Fruit fly (Drosophila melanogaster): Measurements from ENCODE around the gene jigr1.
A peak's percentile ranks its signal among the peaks of the same experiment; 100 is the strongest.

Gene jigr1

DNA sequence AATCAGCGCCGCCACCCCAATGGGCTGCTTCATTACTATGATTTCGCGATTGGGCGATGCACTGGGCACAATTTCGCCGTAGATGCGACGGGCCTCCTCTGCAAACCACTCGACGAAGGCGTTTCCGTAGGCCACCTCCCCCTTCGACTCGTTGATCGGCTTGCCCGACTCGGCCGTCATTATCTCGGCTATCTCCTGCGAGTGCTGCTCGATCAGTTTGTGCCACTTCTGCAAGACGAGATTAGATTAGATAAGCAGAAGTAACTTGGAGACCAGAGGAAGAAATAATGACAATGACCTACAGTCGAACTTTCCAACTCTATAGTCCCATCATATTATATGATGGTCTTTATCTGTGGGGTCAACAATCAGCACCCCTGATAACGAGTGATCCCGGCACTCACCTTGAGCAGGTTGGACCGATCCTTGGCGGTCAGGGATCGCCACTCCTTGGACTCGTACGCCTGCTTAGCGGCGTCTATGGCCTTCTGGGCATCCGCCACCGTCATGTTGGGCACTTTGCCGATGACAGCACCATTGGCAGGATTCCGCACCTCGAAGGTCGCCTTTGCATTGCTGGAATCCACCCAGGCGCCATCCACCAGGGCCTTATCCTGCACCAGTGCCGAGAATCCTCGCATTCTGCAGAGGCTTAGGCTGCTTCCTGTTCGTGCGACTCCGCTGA lies 11.6 kb upstream of the jigr1 start:
- TF ChIP-seq Dll (optimal IDR thresholded peaks at IDR 0.05) (no peak), EcR (GFP tag; optimal IDR thresholded peaks at IDR 0.05) (no peak)

DNA sequence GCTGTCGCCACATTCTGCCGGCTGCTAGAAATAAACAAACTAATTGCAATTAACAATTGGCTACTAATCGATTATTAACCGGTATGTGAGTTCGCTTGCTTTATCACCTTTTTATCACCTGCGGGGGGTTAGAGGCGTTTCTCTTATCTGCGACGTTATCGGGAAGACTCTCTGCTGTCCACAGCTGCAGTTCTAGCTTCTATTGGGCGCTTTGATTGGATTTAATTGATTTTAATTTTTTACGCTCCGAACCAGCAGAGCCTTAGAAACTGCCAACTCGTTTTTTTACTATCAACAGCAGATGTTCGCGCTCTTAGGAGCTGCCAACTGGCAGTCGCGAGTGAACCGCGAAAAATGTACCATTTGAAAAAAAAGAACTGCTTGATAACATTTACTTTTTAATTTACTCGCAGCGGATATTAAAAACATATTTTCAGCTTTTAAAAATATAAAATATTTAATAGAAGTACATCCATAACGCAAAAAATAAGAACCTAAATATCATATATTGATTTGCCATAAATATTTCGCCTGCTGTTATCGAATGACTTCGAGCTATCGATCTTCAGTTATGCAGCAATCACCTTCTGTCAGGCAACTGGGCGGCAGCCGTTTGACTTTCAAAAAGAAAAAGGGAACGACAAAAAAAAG lies 10.9 kb upstream of the jigr1 start, which contains the start of gene Ssadh:
Gene Ssadh (minus strand): TSS at position 300 of the 651 bp plus-strand sequence.
- TF ChIP-seq usp (GFP tag; optimal IDR thresholded peaks at IDR 0.05) (no peak), pan (optimal IDR thresholded peaks at IDR 0.05) (no peak), psq (optimal IDR thresholded peaks at IDR 0.05) (no peak), CG8478 (optimal IDR thresholded peaks at IDR 0.05) (no peak), EcR (GFP tag; optimal IDR thresholded peaks at IDR 0.05) (no peak), Dll (optimal IDR thresholded peaks at IDR 0.05) (no peak)

DNA sequence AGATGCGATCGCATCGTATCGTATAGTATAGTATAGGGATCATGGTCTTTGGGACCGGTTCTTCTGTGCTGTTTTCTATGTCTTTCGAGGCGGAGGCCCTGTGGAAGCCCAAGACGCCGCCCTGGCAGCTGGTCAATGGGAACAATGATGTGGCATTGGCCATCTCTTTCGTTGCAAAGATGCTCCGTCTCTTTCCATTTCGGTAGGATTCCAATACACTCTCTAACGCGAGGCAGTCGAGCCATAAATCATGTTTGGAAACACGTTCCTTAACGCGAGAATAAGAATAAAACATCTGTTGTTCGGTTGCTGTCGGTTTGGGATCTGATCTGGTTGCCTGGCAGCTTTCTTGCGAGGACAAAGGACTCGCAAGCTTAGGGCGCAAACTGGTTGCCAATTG lies 9.0 kb upstream of the jigr1 start:
- TF ChIP-seq psq (optimal IDR thresholded peaks at IDR 0.05), result no peak
- TF ChIP-seq CG8478 (optimal IDR thresholded peaks at IDR 0.05), result no peak
- TF ChIP-seq pan (optimal IDR thresholded peaks at IDR 0.05), result no peak
- TF ChIP-seq usp (GFP tag; optimal IDR thresholded peaks at IDR 0.05), result no peak
- no peak for TF ChIP-seq EcR (GFP tag; optimal IDR thresholded peaks at IDR 0.05)
- no peak for TF ChIP-seq Dll (optimal IDR thresholded peaks at IDR 0.05)

DNA sequence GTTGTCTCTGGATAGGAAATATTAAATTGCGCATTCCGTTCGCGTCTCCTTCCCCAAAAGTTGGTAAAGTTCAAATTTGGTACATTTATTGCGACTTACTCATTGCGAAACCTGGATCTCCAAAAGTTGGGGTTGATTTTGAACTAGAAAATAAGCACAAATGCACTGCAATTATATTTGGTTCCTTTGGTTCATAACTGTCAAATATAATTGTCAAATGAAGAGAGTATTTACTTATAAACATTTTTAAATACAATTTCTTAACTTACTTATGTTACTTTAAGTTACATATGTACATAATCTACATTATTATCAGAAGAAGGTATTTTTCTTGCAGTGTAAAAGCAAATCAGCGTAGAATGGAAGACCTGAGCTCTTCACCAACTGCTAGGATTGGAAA lies 7.1 kb upstream of the jigr1 start:
- no peak for TF ChIP-seq EcR (GFP tag; optimal IDR thresholded peaks at IDR 0.05)
- no peak for TF ChIP-seq Dll (optimal IDR thresholded peaks at IDR 0.05)
- TF ChIP-seq CG8478 (optimal IDR thresholded peaks at IDR 0.05), result no peak
- no peak for TF ChIP-seq usp (GFP tag; optimal IDR thresholded peaks at IDR 0.05)

DNA sequence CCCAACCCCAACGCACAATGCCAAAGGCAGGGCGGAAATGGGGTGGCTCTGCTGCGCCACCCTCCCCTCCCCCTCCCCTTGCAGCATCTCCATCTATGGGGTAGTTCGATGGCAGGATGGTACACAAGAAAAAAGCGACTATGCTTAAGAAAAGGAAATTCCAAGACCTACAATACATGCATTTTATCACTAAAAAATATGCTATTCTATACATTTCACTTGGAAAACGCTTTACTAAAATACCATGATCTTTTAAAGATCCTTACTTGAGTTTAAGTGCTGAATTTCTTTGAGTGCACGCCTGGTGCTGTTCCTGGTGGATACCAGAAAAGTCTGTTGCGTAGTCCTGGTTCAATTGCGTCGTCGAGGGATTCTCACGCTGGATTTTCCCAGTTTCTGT lies 6.6 kb upstream of the jigr1 start:
- TF ChIP-seq pan (optimal IDR thresholded peaks at IDR 0.05), result no peak
- no peak for TF ChIP-seq Dll (optimal IDR thresholded peaks at IDR 0.05)
- no peak for TF ChIP-seq psq (optimal IDR thresholded peaks at IDR 0.05)
- no peak for TF ChIP-seq usp (GFP tag; optimal IDR thresholded peaks at IDR 0.05)
- TF ChIP-seq CG8478 (optimal IDR thresholded peaks at IDR 0.05), result no peak
- no peak for TF ChIP-seq EcR (GFP tag; optimal IDR thresholded peaks at IDR 0.05)

DNA sequence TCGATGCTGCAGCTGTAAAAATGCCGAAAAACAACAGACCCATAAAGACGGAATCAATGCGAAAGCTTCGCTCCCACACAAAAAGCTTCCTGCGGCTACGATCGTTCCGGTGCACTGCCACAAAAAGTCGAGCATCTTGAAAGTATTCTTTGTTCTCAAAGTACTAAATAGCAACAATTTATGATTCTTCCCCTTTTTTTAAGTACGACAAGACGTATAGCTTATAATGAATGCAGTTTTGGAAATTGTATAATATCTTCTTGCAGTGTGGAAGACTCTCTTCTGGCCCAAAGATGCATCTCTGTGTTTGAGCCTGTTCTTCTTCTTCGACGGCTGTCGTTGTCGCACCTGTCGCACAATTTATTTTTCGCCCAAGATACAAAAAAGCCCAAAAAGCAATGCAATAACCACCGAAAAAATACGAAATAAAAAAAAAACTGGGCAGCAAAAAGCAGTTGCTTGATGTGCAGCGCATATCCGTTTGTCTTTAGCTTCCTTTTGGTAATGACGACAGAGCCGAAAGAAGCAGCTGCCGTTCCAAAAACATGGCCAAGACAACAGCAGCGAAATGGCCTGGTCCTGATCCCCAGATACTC lies 3.7 kb upstream of the jigr1 start:
- TF ChIP-seq psq (optimal IDR thresholded peaks at IDR 0.05) (no peak), EcR (GFP tag; optimal IDR thresholded peaks at IDR 0.05) (no peak), usp (GFP tag; optimal IDR thresholded peaks at IDR 0.05) (no peak), Dll (optimal IDR thresholded peaks at IDR 0.05) (no peak), CG8478 (optimal IDR thresholded peaks at IDR 0.05) (no peak), pan (optimal IDR thresholded peaks at IDR 0.05) (no peak)

DNA sequence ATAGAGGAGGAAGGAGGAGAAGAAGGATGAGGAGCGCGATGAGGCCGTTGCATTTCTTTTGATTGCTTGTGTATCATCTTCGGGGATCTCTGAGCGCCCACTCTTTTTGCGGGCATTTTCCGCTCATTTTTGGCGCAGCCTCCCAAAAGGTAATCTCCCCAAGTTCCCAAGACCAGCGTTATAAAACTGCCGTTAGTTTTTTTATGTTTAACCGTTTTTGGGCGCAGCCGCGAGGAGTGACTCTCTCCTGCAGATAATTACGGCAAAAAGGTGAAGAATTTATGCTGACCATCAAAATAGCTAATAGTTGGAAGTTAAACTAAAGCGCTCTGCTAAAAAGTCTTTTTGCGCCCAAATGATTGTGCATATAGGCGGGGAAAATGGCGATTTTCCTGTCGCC lies 738 bp downstream of the jigr1 start:
- TF ChIP-seq EcR (GFP tag; optimal IDR thresholded peaks at IDR 0.05) (no peak), usp (GFP tag; optimal IDR thresholded peaks at IDR 0.05) (no peak), CG8478 (optimal IDR thresholded peaks at IDR 0.05) (no peak), pan (optimal IDR thresholded peaks at IDR 0.05) (no peak), Dll (optimal IDR thresholded peaks at IDR 0.05) (no peak), psq (optimal IDR thresholded peaks at IDR 0.05) (no peak)

DNA sequence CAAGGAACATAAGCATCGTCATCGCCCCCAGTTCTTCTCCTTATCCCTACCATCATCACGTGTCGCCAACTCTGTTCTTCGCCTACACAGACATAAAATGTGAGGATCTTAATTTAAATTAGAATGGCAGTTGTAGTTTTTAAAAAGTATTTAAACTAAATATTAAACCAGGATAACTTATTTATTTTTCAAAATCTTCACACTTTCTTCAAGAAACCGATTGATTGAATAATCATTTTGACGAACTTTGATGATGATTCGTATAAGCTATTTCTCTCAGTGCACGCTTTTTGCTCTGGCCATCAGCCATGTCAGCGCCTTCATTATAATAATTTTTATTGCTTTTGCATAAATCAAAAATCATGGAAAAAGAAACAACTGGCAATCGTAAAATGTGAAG lies 1.3 kb downstream of the jigr1 start:
- TF ChIP-seq psq (optimal IDR thresholded peaks at IDR 0.05) (no peak), usp (GFP tag; optimal IDR thresholded peaks at IDR 0.05) (no peak), pan (optimal IDR thresholded peaks at IDR 0.05) (no peak), Dll (optimal IDR thresholded peaks at IDR 0.05) (no peak), CG8478 (optimal IDR thresholded peaks at IDR 0.05) (no peak), EcR (GFP tag; optimal IDR thresholded peaks at IDR 0.05) (no peak)

DNA sequence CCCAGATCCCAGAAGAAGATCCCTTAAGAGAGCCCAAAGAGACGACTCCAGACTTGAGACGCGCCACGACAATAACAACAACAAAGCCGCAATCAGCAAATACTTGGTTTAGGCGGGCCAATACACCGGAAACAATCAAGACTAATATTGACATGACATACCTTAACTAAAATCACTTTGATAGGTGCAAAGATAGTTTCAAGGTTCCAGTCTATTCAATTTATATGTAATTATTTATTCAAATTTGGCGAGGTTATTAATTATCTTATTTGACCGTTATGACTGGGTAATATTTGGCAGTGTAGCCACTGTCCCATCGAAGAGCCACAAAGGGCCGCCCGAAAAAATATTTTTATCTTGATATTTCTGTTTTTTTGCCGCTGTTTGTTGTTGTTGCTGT lies 2.8 kb downstream of the jigr1 start:
- TF ChIP-seq pan (optimal IDR thresholded peaks at IDR 0.05) (no peak), Dll (optimal IDR thresholded peaks at IDR 0.05) (no peak), EcR (GFP tag; optimal IDR thresholded peaks at IDR 0.05) (no peak), CG8478 (optimal IDR thresholded peaks at IDR 0.05) (no peak), psq (optimal IDR thresholded peaks at IDR 0.05) (no peak), usp (GFP tag; optimal IDR thresholded peaks at IDR 0.05) (no peak)

DNA sequence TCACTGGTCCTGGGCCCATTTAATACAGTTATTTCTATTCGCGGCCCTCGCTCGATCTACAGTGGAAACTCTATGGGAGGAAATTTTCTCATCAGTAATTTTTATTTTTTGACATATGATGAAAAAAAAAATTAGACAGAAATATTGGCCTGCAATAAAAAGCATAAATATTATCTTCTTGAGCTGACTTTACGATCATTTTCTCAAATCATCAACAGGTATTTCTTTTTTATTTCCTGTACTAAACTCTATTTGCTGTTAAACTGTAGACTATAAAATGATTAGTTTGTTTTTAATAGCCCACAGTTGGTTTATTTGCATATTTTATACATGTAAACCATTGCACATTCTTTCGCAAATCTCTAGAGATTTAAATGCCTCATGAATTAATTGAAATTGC lies 6.5 kb downstream of the jigr1 start:
- TF ChIP-seq CG8478 (optimal IDR thresholded peaks at IDR 0.05) (no peak), psq (optimal IDR thresholded peaks at IDR 0.05) (no peak), Dll (optimal IDR thresholded peaks at IDR 0.05) (no peak), usp (GFP tag; optimal IDR thresholded peaks at IDR 0.05) (no peak), EcR (GFP tag; optimal IDR thresholded peaks at IDR 0.05) (no peak), pan (optimal IDR thresholded peaks at IDR 0.05) (no peak)

DNA sequence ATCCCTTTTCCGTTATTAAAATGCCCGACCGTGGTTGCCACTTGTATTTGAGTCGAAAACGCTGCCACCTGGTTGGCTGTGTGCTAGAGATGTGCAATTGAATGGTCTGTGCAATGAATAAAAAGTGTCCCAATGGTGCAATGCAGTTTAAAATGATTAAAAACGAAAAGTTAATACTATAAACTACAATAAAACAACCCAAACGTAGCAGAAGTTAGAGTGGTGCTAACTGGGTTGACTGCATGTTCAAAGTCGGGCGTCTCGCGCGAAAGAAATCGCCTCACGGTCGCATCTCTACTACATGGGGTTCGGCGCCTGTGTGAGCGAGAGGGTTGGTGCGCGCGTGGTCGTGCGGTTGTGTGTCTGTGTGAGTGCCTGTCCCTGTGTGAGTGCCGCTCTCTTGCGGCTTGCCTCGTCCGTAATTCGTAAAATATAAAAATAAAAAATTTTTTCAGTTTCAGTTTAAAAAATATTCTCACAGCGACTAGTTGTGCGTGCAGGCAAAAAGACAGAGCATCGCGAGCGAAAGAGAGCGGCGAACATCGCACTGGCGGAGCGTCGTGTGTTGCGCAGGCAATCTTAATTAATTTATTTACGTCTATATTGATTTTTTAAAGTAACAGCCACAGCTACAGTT lies 9.4 kb downstream of the jigr1 start:
- TF ChIP-seq psq (optimal IDR thresholded peaks at IDR 0.05) (no peak), CG8478 (optimal IDR thresholded peaks at IDR 0.05) (peak; percentile 6), pan (optimal IDR thresholded peaks at IDR 0.05) (no peak)

DNA sequence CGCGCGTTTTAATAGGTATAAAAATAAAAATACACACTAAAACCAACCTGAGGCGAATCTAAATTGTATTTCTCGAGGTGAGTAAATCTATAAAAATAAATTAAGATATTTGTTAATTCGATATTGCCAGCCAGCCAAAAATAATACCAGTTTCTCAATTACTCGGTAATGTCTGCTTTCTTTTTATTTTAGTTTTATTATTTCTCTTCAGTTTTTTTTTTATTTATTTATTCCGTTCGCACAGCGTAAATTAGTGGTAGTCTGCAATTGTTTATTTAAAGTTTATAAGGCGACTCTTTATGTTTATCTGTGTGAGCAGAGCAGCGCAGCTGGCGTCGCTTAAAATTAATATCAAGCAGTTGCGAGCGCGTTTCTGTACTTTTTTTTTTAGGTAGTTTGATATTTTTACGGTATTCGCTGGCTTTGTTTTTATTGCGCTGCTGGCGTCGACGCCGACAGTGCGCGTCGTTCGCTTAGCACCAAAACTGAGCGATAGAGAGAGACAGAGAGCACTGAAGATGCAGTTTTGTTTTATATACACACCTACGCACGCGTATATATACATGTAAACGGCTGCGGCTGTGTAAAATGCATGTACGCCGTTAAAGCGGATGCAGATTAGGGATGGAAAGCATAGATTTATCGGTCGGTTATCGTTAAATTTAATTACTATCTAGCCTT lies 10.1 kb downstream of the jigr1 start:
- TF ChIP-seq CG8478 (optimal IDR thresholded peaks at IDR 0.05) (no peak), pan (optimal IDR thresholded peaks at IDR 0.05) (no peak), psq (optimal IDR thresholded peaks at IDR 0.05) (no peak), usp (GFP tag; optimal IDR thresholded peaks at IDR 0.05) (no peak), Dll (optimal IDR thresholded peaks at IDR 0.05) (no peak), EcR (GFP tag; optimal IDR thresholded peaks at IDR 0.05) (no peak)
